Worm (Caenorhabditis elegans): Measurements from ENCODE around the gene sma-2.

sma-2 gene

ce11 chrIII:8769253-8769652, 19.8 kb downstream of the sma-2 start, which contains the start of gene K02D10.1:
Gene K02D10.1 (plus strand): TSS chrIII:8769536.
- TF ChIP-seq hmg-4 (GFP tag; optimal IDR thresholded peaks at IDR 0.05) (no peak), ceh-36 (tag; optimal IDR thresholded peaks at IDR 0.05) (no peak), tbx-37 (GFP tag; conservative IDR thresholded peaks at IDR 0.05) (no peak), tbx-11 (GFP tag; IDR thresholded peaks at IDR 0.05) (no peak), F13C5.2 (tag; optimal IDR thresholded peaks at IDR 0.05) (no peak), ets-7 (tag; optimal IDR thresholded peaks at IDR 0.05) (no peak), sea-1 (GFP tag; conservative IDR thresholded peaks at IDR 0.05) (no peak), scrt-1 (GFP tag; IDR thresholded peaks at IDR 0.05) (no peak), hnd-1 (tag; optimal IDR thresholded peaks at IDR 0.05) (no peak), B0310.2 (tag; optimal IDR thresholded peaks at IDR 0.05) (no peak), flt-1 (GFP tag; IDR thresholded peaks at IDR 0.05) (no peak), aly-1 (tag; optimal IDR thresholded peaks at IDR 0.05) (no peak), pes-1 (GFP tag; IDR thresholded peaks at IDR 0.05) (no peak), ceh-13 (GFP tag; optimal IDR thresholded peaks at IDR 0.05) (no peak), hmbx-1 (tag; optimal IDR thresholded peaks at IDR 0.05) (no peak), tra-4 (tag; optimal IDR thresholded peaks at IDR 0.05) (no peak), ama-1 (optimal IDR thresholded peaks at IDR 0.05) (no peak)

- TF ChIP-seq ceh-13 (GFP tag; optimal IDR thresholded peaks at IDR 0.05) (no peak), tbx-11 (GFP tag; IDR thresholded peaks at IDR 0.05) (no peak), B0310.2 (tag; optimal IDR thresholded peaks at IDR 0.05) (no peak), hnd-1 (tag; optimal IDR thresholded peaks at IDR 0.05) (no peak), ama-1 (optimal IDR thresholded peaks at IDR 0.05) (no peak), ceh-36 (tag; optimal IDR thresholded peaks at IDR 0.05) (no peak), hmg-4 (GFP tag; optimal IDR thresholded peaks at IDR 0.05) (no peak), flt-1 (GFP tag; IDR thresholded peaks at IDR 0.05) (no peak), tra-4 (tag; optimal IDR thresholded peaks at IDR 0.05) (no peak), F13C5.2 (tag; optimal IDR thresholded peaks at IDR 0.05) (no peak), sea-1 (GFP tag; conservative IDR thresholded peaks at IDR 0.05) (no peak), pes-1 (GFP tag; IDR thresholded peaks at IDR 0.05) (no peak), scrt-1 (GFP tag; IDR thresholded peaks at IDR 0.05) (no peak), tbx-37 (GFP tag; conservative IDR thresholded peaks at IDR 0.05) (no peak), ets-7 (tag; optimal IDR thresholded peaks at IDR 0.05) (no peak), hmbx-1 (tag; optimal IDR thresholded peaks at IDR 0.05) (no peak), aly-1 (tag; optimal IDR thresholded peaks at IDR 0.05) (no peak)
Observed at ce11 chrIII:8770243-8770642, 20.8 kb downstream of the sma-2 start.

DNA sequence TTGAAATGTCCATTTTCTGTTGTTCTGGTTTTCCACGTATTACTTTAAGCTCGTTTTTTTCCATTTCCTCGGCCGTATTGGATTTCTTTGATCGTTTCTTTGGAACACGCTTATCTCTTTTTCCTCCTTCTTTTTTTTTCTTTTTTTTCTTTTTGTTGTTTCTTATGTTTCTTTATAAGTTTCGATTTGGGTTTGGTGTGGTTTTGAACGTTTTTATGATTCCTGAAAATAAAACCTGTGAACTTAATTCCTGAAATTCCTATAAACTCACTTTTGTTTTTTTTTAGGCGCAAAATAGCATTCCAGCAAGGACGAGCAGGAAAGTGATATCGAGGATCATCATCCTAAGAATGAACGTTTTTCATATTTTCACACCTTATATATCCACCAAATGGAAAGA, 21.7 kb downstream of the sma-2 start, which contains the start of gene K02D10.2:
Gene K02D10.2, minus strand, starts transcription at position 101 of the 400 bp plus-strand sequence.
- TF ChIP-seq hnd-1 (tag; optimal IDR thresholded peaks at IDR 0.05) (no peak), hmbx-1 (tag; optimal IDR thresholded peaks at IDR 0.05) (no peak), tbx-37 (GFP tag; conservative IDR thresholded peaks at IDR 0.05) (no peak)

DNA sequence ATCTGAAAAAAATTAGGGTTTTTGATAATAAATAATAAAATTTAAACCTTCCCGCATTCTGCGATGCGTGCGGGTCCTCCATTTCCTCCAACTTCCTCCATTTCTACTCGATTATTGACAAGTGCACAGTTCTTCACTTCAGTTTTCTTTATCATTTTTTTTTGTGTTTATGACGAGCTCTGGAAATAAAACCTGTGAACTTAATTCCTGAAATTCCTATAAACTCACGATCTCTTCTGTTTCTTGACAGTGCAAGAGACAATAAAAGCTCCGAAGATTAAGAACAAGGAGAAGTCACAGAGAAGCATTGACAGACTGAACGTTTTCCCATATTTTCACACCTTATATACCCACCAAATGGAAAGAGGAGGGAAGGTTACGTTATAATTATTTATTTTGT, 22.4 kb downstream of the sma-2 start, which contains the start of gene K02D10.3:
Gene K02D10.3, minus strand, starts transcription at position 101 of the 400 bp plus-strand sequence.
- no peak for TF ChIP-seq sea-1 (GFP tag; conservative IDR thresholded peaks at IDR 0.05)
- no peak for TF ChIP-seq tra-4 (tag; optimal IDR thresholded peaks at IDR 0.05)
- no peak for TF ChIP-seq ceh-13 (GFP tag; optimal IDR thresholded peaks at IDR 0.05)
- no peak for TF ChIP-seq F13C5.2 (tag; optimal IDR thresholded peaks at IDR 0.05)
- TF ChIP-seq hmbx-1 (tag; optimal IDR thresholded peaks at IDR 0.05) = no peak
- no peak for TF ChIP-seq B0310.2 (tag; optimal IDR thresholded peaks at IDR 0.05)
- no peak for TF ChIP-seq ets-7 (tag; optimal IDR thresholded peaks at IDR 0.05)
- no peak for TF ChIP-seq tbx-11 (GFP tag; IDR thresholded peaks at IDR 0.05)
- no peak for TF ChIP-seq hmg-4 (GFP tag; optimal IDR thresholded peaks at IDR 0.05)
- no peak for TF ChIP-seq hnd-1 (tag; optimal IDR thresholded peaks at IDR 0.05)
- no peak for TF ChIP-seq ceh-36 (tag; optimal IDR thresholded peaks at IDR 0.05)
- no peak for TF ChIP-seq flt-1 (GFP tag; IDR thresholded peaks at IDR 0.05)
- TF ChIP-seq aly-1 (tag; optimal IDR thresholded peaks at IDR 0.05) = no peak
- TF ChIP-seq scrt-1 (GFP tag; IDR thresholded peaks at IDR 0.05) = no peak

DNA sequence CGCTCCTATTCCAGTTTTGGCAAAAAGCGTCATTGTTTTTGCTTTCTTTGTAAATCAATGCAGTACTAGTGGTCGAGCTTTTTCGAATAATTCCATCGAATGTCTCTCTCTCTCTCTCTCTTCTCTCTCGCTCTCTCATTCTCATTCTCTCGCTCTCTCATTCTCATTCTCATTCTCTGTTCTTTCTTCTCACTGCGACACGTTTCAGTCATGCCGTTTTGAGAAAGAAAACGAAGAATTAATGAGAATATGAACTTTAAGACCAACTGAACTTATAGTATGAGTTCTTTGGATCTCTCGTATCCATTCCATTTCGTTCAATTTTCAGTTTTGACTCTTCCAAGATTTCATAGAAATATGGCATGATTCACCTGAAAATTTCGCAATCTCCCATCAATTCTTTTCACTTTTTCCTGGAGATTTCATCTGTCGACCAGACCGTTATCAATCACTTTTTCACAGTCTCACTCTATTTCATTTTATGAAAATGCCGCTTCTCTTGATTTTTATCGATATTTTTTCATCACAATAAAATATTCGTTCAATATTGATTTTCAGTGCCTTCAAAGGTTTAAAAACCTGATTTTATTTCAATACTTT, 23.0 kb downstream of the sma-2 start:
- TF ChIP-seq tbx-11 (GFP tag; IDR thresholded peaks at IDR 0.05) (no peak), hmbx-1 (tag; optimal IDR thresholded peaks at IDR 0.05) (no peak), ets-7 (tag; optimal IDR thresholded peaks at IDR 0.05) (no peak), flt-1 (GFP tag; IDR thresholded peaks at IDR 0.05) (no peak), pes-1 (GFP tag; IDR thresholded peaks at IDR 0.05) (no peak), ama-1 (optimal IDR thresholded peaks at IDR 0.05) (no peak), tbx-37 (GFP tag; conservative IDR thresholded peaks at IDR 0.05) (no peak), sea-1 (GFP tag; conservative IDR thresholded peaks at IDR 0.05) (no peak), B0310.2 (tag; optimal IDR thresholded peaks at IDR 0.05) (no peak), hnd-1 (tag; optimal IDR thresholded peaks at IDR 0.05) (no peak), ceh-36 (tag; optimal IDR thresholded peaks at IDR 0.05) (no peak), hmg-4 (GFP tag; optimal IDR thresholded peaks at IDR 0.05) (no peak), aly-1 (tag; optimal IDR thresholded peaks at IDR 0.05) (no peak), ceh-13 (GFP tag; optimal IDR thresholded peaks at IDR 0.05) (no peak)

ce11 chrIII:8773375-8773774, 23.9 kb downstream of the sma-2 start:
- TF ChIP-seq ets-7 (tag; optimal IDR thresholded peaks at IDR 0.05) = no peak
- TF ChIP-seq sea-1 (GFP tag; conservative IDR thresholded peaks at IDR 0.05) = no peak
- TF ChIP-seq ceh-13 (GFP tag; optimal IDR thresholded peaks at IDR 0.05) = no peak
- TF ChIP-seq tbx-11 (GFP tag; IDR thresholded peaks at IDR 0.05) = no peak
- no peak for TF ChIP-seq hnd-1 (tag; optimal IDR thresholded peaks at IDR 0.05)
- TF ChIP-seq B0310.2 (tag; optimal IDR thresholded peaks at IDR 0.05) = no peak
- no peak for TF ChIP-seq hmbx-1 (tag; optimal IDR thresholded peaks at IDR 0.05)
- TF ChIP-seq F13C5.2 (tag; optimal IDR thresholded peaks at IDR 0.05) = no peak
- TF ChIP-seq flt-1 (GFP tag; IDR thresholded peaks at IDR 0.05) = no peak
- TF ChIP-seq pes-1 (GFP tag; IDR thresholded peaks at IDR 0.05) = no peak
- no peak for TF ChIP-seq tbx-37 (GFP tag; conservative IDR thresholded peaks at IDR 0.05)
- no peak for TF ChIP-seq ceh-36 (tag; optimal IDR thresholded peaks at IDR 0.05)

- TF ChIP-seq hmbx-1 (tag; optimal IDR thresholded peaks at IDR 0.05) (no peak), hmg-4 (GFP tag; optimal IDR thresholded peaks at IDR 0.05) (no peak), aly-1 (tag; optimal IDR thresholded peaks at IDR 0.05) (no peak), ceh-13 (GFP tag; optimal IDR thresholded peaks at IDR 0.05) (no peak), ceh-36 (tag; optimal IDR thresholded peaks at IDR 0.05) (no peak), tra-4 (tag; optimal IDR thresholded peaks at IDR 0.05) (no peak), B0310.2 (tag; optimal IDR thresholded peaks at IDR 0.05) (no peak), hnd-1 (tag; optimal IDR thresholded peaks at IDR 0.05) (no peak), pes-1 (GFP tag; IDR thresholded peaks at IDR 0.05) (no peak), F13C5.2 (tag; optimal IDR thresholded peaks at IDR 0.05) (no peak), scrt-1 (GFP tag; IDR thresholded peaks at IDR 0.05) (no peak), flt-1 (GFP tag; IDR thresholded peaks at IDR 0.05) (no peak), ets-7 (tag; optimal IDR thresholded peaks at IDR 0.05) (no peak), tbx-11 (GFP tag; IDR thresholded peaks at IDR 0.05) (no peak), sea-1 (GFP tag; conservative IDR thresholded peaks at IDR 0.05) (no peak), tbx-37 (GFP tag; conservative IDR thresholded peaks at IDR 0.05) (no peak), ama-1 (optimal IDR thresholded peaks at IDR 0.05) (no peak)
Observed at ce11 chrIII:8775953-8776352, 26.5 kb downstream of the sma-2 start, which contains the start of gene snap-29. Gene snap-29 (plus strand): TSS chrIII:8776253.
